Worm (Caenorhabditis elegans) whole organism, mixed stage, embryonic: ENCODE data around the gene cat-4.

Experiments
- blmp-1 ChIP-seq: fragments of 150-350 bp; optimal IDR thresholded peaks from 2 replicates; lab custom pipeline; 2014; ENCODE audit warnings: missing biosample characterization, missing genetic modification characterization
- ham-2 ChIP-seq: fragments of 200-800 bp; sonication (Bioruptor generic); optimal IDR thresholded peaks from 2 replicates; lab custom pipeline; 2018; ENCODE audit warnings: mild to moderate bottlenecking, missing genetic modification characterization, missing compliant biosample characterization
- lin-13 ChIP-seq: fragments of 150-350 bp; optimal IDR thresholded peaks from 2 replicates; lab custom pipeline; 2014; ENCODE audit warnings: missing biosample characterization, missing genetic modification characterization
- unc-62 ChIP-seq: fragments of 150-350 bp; optimal IDR thresholded peaks from 2 replicates; lab custom pipeline; 2014; ENCODE audit warnings: missing biosample characterization, missing genetic modification reagents, missing genetic modification characterization

ce11 chrV:10580638-10581037 is 16.0 kb downstream of the cat-4 start:
- no peak for TF ChIP-seq ham-2 (GFP tag; lab: Kevin White, UChicago)
- no peak for TF ChIP-seq unc-62
- no peak for TF ChIP-seq blmp-1 (tag; lab: Kevin White, UChicago)
- no peak for TF ChIP-seq lin-13 (tag; lab: Kevin White, UChicago)
